Worm (Caenorhabditis elegans): ENCODE measurements around the gene T28A11.19.

The T28A11.19 gene

DNA sequence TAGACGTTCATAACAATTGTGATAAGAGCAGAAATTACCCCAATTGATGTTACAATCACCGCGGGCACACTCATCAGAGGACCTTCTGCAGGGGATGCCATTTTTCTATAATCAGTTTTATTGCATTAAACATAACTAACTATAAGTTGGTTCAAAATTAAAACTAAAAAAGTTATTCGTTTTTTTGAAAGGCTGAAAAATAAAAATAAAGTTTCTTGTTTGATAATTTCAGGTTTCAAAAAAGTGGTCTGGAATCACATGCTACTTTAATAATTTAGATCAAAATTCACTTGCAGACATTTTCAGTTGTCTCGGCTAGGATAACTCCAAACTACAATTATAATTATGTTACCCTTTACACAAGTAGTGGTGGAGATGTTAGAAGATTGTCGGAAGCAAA is 32.6 kb upstream of the T28A11.19 start, which contains the start of gene srbc-1:
Gene srbc-1, minus strand, starts transcription at position 101 of the 400 bp plus-strand sequence.
- TF ChIP-seq attf-5 (GFP tag; optimal IDR thresholded peaks at IDR 0.05): no peak
- TF ChIP-seq rec-8 (tag; optimal IDR thresholded peaks at IDR 0.05): no peak
- TF ChIP-seq egl-18 (GFP tag; IDR thresholded peaks at IDR 0.05): no peak
- no peak for TF ChIP-seq pha-4 (tag; optimal IDR thresholded peaks at IDR 0.05)
- no peak for TF ChIP-seq ztf-28 (GFP tag; IDR thresholded peaks at IDR 0.05)
- no peak for TF ChIP-seq efl-1 (GFP tag; optimal IDR thresholded peaks at IDR 0.05)
- no peak for TF ChIP-seq lin-40 (tag; optimal IDR thresholded peaks at IDR 0.05)
- TF ChIP-seq sptf-2 (GFP tag; optimal IDR thresholded peaks at IDR 0.05): no peak
- TF ChIP-seq K11D2.4 (GFP tag; IDR thresholded peaks at IDR 0.05): no peak
- TF ChIP-seq F23B12.7 (tag; optimal IDR thresholded peaks at IDR 0.05; ENCODE audit: insufficient read depth): no peak
- no peak for TF ChIP-seq tbp1 (GFP tag; optimal IDR thresholded peaks at IDR 0.05)
- TF ChIP-seq nhr-80 (tag; optimal IDR thresholded peaks at IDR 0.05): no peak
- no peak for TF ChIP-seq snpc-3.4 (tag; optimal IDR thresholded peaks at IDR 0.05)
- no peak for TF ChIP-seq F33H1.4 (GFP tag; IDR thresholded peaks at IDR 0.05)

DNA sequence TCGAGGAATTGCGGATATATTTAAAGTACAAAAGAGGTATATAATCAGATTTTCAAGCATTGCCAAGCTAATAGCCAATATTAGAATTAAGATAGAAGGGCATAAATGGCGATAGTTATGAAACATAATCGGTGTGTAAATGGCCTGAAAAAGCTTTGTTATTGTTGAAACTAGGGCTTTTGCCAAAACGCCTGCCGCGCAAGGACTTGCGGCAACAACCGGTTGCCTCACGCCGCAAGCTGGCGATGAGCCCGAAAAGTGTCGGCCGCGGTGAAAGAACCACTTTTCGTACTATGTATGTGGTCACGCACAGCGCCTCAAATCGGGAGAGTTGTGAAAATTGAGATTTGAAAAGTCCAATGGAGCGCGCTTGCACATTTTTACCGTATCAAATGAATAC is 30.1 kb upstream of the T28A11.19 start:
- TF ChIP-seq ama-1 (optimal IDR thresholded peaks at IDR 0.05) (no peak), ama-1 (GFP tag; optimal IDR thresholded peaks at IDR 0.05) (no peak), let-526 (GFP tag; IDR thresholded peaks at IDR 0.05) (0 out of 2 replicates have a peak, but pooled peaks have one; percentile 22), tlf-1 (GFP tag; optimal IDR thresholded peaks at IDR 0.05) (no peak), ztf-18 (tag; optimal IDR thresholded peaks at IDR 0.05) (no peak), egrh-3 (GFP tag; IDR thresholded peaks at IDR 0.05) (no peak), ceh-40 (GFP tag; IDR thresholded peaks at IDR 0.05) (no peak), Y79H2A.3 (GFP tag; conservative IDR thresholded peaks at IDR 0.05) (no peak), ztf-25 (GFP tag; IDR thresholded peaks at IDR 0.05) (0 out of 2 replicates have a peak, but pooled peaks have one; percentile 36), hmg-1.2 (GFP tag; IDR thresholded peaks at IDR 0.05) (no peak), egl-18 (GFP tag; IDR thresholded peaks at IDR 0.05) (peak; percentile 66; the same call in 1 of the 2 replicates)

DNA sequence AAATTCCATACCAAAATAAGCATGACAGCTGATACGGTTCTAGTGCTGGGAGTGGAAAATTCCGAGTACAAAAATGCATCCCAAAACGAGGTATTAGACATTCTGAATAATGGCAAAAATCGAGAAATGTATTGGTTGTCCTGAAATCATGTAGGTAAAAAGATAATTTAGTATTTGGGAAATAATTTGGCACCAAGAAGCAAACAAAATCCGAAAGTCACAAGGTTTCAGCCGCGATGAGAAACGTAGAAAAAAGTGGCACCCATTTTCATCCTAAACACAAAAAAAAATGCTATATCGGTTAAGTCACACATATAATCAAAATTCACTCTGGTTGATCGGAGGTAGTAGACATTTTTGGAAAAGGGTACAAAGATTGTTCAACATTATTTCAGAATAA is 28.4 kb upstream of the T28A11.19 start, which contains the start of gene srx-122:
Gene srx-122, minus strand, starts transcription at position 101 of the 400 bp plus-strand sequence.
- TF ChIP-seq rpc-1 (optimal IDR thresholded peaks at IDR 0.05): no peak
- no peak for TF ChIP-seq rpc-1 (tag; optimal IDR thresholded peaks at IDR 0.05)
- no peak for TF ChIP-seq nhr-120 (GFP tag; IDR thresholded peaks at IDR 0.05)
- no peak for TF ChIP-seq attf-5 (GFP tag; optimal IDR thresholded peaks at IDR 0.05)
- TF ChIP-seq cebp-1 (GFP tag; IDR thresholded peaks at IDR 0.05): no peak
- TF ChIP-seq cebp-1 (tag; optimal IDR thresholded peaks at IDR 0.05): no peak
- TF ChIP-seq F52B5.7 (tag; optimal IDR thresholded peaks at IDR 0.05): no peak
- no peak for TF ChIP-seq nfya-2 (GFP tag; IDR thresholded peaks at IDR 0.05)
- TF ChIP-seq xnd-1 (tag; optimal IDR thresholded peaks at IDR 0.05): no peak
- TF ChIP-seq Y53F4B.3 (GFP tag; IDR thresholded peaks at IDR 0.05): no peak
- no peak for TF ChIP-seq ceh-27 (GFP tag; optimal IDR thresholded peaks at IDR 0.05)
- no peak for TF ChIP-seq Y53G8AR.9 (GFP tag; conservative IDR thresholded peaks at IDR 0.05)
- TF ChIP-seq fkh-3 (tag; optimal IDR thresholded peaks at IDR 0.05): no peak
- TF ChIP-seq let-607 (tag; optimal IDR thresholded peaks at IDR 0.05): no peak
- TF ChIP-seq lin-40 (tag; optimal IDR thresholded peaks at IDR 0.05): no peak
- no peak for TF ChIP-seq B0261.1 (tag; optimal IDR thresholded peaks at IDR 0.05)
- no peak for TF ChIP-seq ztf-18 (tag; optimal IDR thresholded peaks at IDR 0.05)
- no peak for TF ChIP-seq ceh-58 (GFP tag; IDR thresholded peaks at IDR 0.05)
- TF ChIP-seq B0336.3 (GFP tag; IDR thresholded peaks at IDR 0.05): no peak

All from whole organism, young adult.